Fruit fly (Drosophila melanogaster) whole organism, pupa: Measurements from ENCODE around the gene CG7294.

Experiments
- CG10348 ChIP-seq: fragments of 200-800 bp; sonication (Bioruptor generic); IDR thresholded peaks from 2 replicates; pipeline ENCODE4 v1.3.6; 2022; ENCODE audit warnings: missing biosample characterization, missing genetic modification characterization
- CG12605 ChIP-seq: fragments of 200-800 bp; sonication (Bioruptor generic); IDR thresholded peaks from 2 replicates; pipeline ENCODE4 v1.3.6; 2022; ENCODE audit warnings: missing biosample characterization, missing genetic modification characterization
- CG13204 ChIP-seq: fragments of 200-800 bp; sonication (Bioruptor generic); optimal IDR thresholded peaks from 2 replicates; lab custom pipeline; 2018; ENCODE audit warnings: missing biosample characterization, mild to moderate bottlenecking, missing genetic modification characterization, moderate library complexity
- CG14655 ChIP-seq: fragments of 200-800 bp; sonication (Bioruptor generic); optimal IDR thresholded peaks from 3 replicates; lab custom pipeline; 2017; ENCODE audit warnings: mild to moderate bottlenecking, missing biosample characterization, missing genetic modification reagents, missing genetic modification characterization
- CG15710 ChIP-seq: fragments of 200-800 bp; sonication (Bioruptor generic); optimal IDR thresholded peaks from 2 replicates; lab custom pipeline; 2018; ENCODE audit warnings: missing biosample characterization, mild to moderate bottlenecking, missing genetic modification characterization, moderate library complexity
- CG17806 ChIP-seq: fragments of 200-800 bp; sonication (Bioruptor generic); optimal IDR thresholded peaks from 2 replicates; lab custom pipeline; 2018; ENCODE audit warnings: missing biosample characterization, mild to moderate bottlenecking, missing genetic modification characterization, moderate library complexity
- CG32121 ChIP-seq: fragments of 200-800 bp; sonication (Bioruptor generic); IDR thresholded peaks from 2 replicates; pipeline ENCODE4 v1.3.6; 2022; ENCODE audit warnings: missing biosample characterization, missing genetic modification characterization
- CG34367 ChIP-seq: fragments of 200-800 bp; sonication (Bioruptor generic); optimal IDR thresholded peaks from 2 replicates; lab custom pipeline; 2018; ENCODE audit warnings: missing biosample characterization, mild to moderate bottlenecking, missing genetic modification characterization
- CG4496 ChIP-seq: fragments of 200-800 bp; sonication (Bioruptor generic); IDR thresholded peaks from 3 replicates; pipeline ENCODE4 v1.3.6; 2022; ENCODE audit warnings: missing biosample characterization, missing genetic modification characterization
- CG8159 ChIP-seq: fragments of 200-800 bp; sonication (Bioruptor generic); optimal IDR thresholded peaks from 3 replicates; lab custom pipeline; 2018; ENCODE audit warnings: missing biosample characterization, mild to moderate bottlenecking, missing genetic modification characterization, moderate library complexity
- CG8301 ChIP-seq: fragments of 200-800 bp; sonication (Bioruptor generic); optimal IDR thresholded peaks from 2 replicates; lab custom pipeline; 2018; ENCODE audit warnings: missing biosample characterization, mild to moderate bottlenecking, missing genetic modification characterization
- CG9948 ChIP-seq: fragments of 200-800 bp; sonication (Bioruptor generic); optimal IDR thresholded peaks from 2 replicates; lab custom pipeline; 2018; ENCODE audit warnings: missing biosample characterization, mild to moderate bottlenecking, missing genetic modification characterization, moderate library complexity
- D1 ChIP-seq: fragments of 200-800 bp; sonication (Bioruptor generic); optimal IDR thresholded peaks from 2 replicates; lab custom pipeline; 2018; ENCODE audit warnings: missing biosample characterization, mild to moderate bottlenecking, missing genetic modification characterization, moderate library complexity
- EcR ChIP-seq: fragments of 200-800 bp; sonication (Bioruptor generic); optimal IDR thresholded peaks from 3 replicates; lab custom pipeline; 2019; ENCODE audit warnings: missing biosample characterization, missing genetic modification characterization, mild to moderate bottlenecking, moderate library complexity, missing genetic modification reagents
- Ets98B ChIP-seq: fragments of 200-800 bp; sonication (Bioruptor generic); IDR thresholded peaks from 2 replicates; pipeline ENCODE4 v1.3.6; 2022; ENCODE audit warnings: missing biosample characterization, missing genetic modification characterization
- Pif1A ChIP-seq: fragments of 200-800 bp; sonication (Bioruptor generic); optimal IDR thresholded peaks from 3 replicates; lab custom pipeline; 2016; ENCODE audit warnings: missing biosample characterization, missing genetic modification characterization
- Pif1B ChIP-seq: fragments of 200-800 bp; sonication (Bioruptor generic); optimal IDR thresholded peaks from 3 replicates; lab custom pipeline; 2016; ENCODE audit warnings: missing biosample characterization, missing genetic modification characterization
- Snoo ChIP-seq: fragments of 200-800 bp; sonication (Bioruptor generic); optimal IDR thresholded peaks from 3 replicates; lab custom pipeline; 2017; ENCODE audit warnings: missing biosample characterization, mild to moderate bottlenecking, missing genetic modification characterization, inconsistent platforms
- fd96Ca ChIP-seq: fragments of 200-800 bp; sonication (Bioruptor generic); IDR thresholded peaks from 3 replicates; pipeline ENCODE4 v1.3.6; 2022; ENCODE audit warnings: missing biosample characterization, missing genetic modification characterization
- gl ChIP-seq: fragments of 200-800 bp; sonication (Bioruptor generic); optimal IDR thresholded peaks from 2 replicates; lab custom pipeline; 2018; ENCODE audit warnings: missing biosample characterization, mild to moderate bottlenecking, missing genetic modification characterization
- rn ChIP-seq: fragments of 200-800 bp; sonication (Bioruptor generic); IDR thresholded peaks from 2 replicates; pipeline ENCODE4 v1.3.6; 2022; ENCODE audit warnings: missing biosample characterization, missing genetic modification characterization

The CG7294 gene

dm6 chr2L:10677715-10678088 lies 11.4 kb downstream of the CG7294 start:
- TF ChIP-seq CG14655 (GFP tag; lab: Kevin White, UChicago) (no peak), EcR (GFP tag; lab: Kevin White, UChicago) (no peak), D1 (tag; lab: Kevin White, UChicago) (no peak), CG17806 (no peak), CG4496 (GFP tag; lab: Robert Waterston, UW) (no peak), Pif1A (GFP tag; lab: Kevin White, UChicago) (no peak), Ets98B (GFP tag; lab: Robert Waterston, UW) (no peak), CG13204 (no peak)

dm6 chr2L:10676933-10677714 lies 11.9 kb downstream of the CG7294 start, which contains the start of gene CG17104:
Gene CG17104 (plus strand): TSS chr2L:10677198.
- TF ChIP-seq Ets98B (GFP tag; lab: Robert Waterston, UW), result peak; percentile 71
- TF ChIP-seq CG8301 (tag; lab: Kevin White, UChicago), result peak; percentile 74
- peak; percentile 63 for TF ChIP-seq Pif1A (GFP tag; lab: Kevin White, UChicago)
- TF ChIP-seq rn (GFP tag; lab: Robert Waterston, UW), result peak; percentile 42; the same call in 1 of the 2 replicates
- peak; percentile 67 for TF ChIP-seq CG17806
- TF ChIP-seq fd96Ca (GFP tag; lab: Robert Waterston, UW), result no peak
- peak; percentile 35 for TF ChIP-seq D1 (tag; lab: Kevin White, UChicago)
- no peak for TF ChIP-seq Snoo (tag; lab: Kevin White, UChicago)
- TF ChIP-seq CG14655 (GFP tag; lab: Kevin White, UChicago), result peak; percentile 70
- TF ChIP-seq CG4496 (GFP tag; lab: Robert Waterston, UW), result peak; percentile 78
- TF ChIP-seq CG8159 (tag; lab: Kevin White, UChicago), result peak; percentile 69
- TF ChIP-seq CG13204, result no peak
- no peak for TF ChIP-seq EcR (GFP tag; lab: Kevin White, UChicago)
- TF ChIP-seq gl (tag; lab: Kevin White, UChicago), result no peak
- TF ChIP-seq CG15710 (tag; lab: Kevin White, UChicago), result peak; percentile 69
- TF ChIP-seq CG10348 (GFP tag; lab: Robert Waterston, UW), result no peak
- TF ChIP-seq CG32121 (GFP tag; lab: Robert Waterston, UW), result peak; percentile 57; the same call in 1 of the 2 replicates
- TF ChIP-seq Pif1B (GFP tag; lab: Kevin White, UChicago), result peak; percentile 58
- peak; percentile 21; the same call in 1 of the 2 replicates for TF ChIP-seq CG12605 (GFP tag; lab: Robert Waterston, UW)
- TF ChIP-seq CG9948 (tag; lab: Kevin White, UChicago), result peak; percentile 53
- peak; percentile 35 for TF ChIP-seq CG34367

- peak; percentile 52; the same call in 2 of the 3 replicates for TF ChIP-seq CG4496 (GFP tag; lab: Robert Waterston, UW)
- no peak for TF ChIP-seq EcR (GFP tag; lab: Kevin White, UChicago)
- no peak for TF ChIP-seq Pif1B (GFP tag; lab: Kevin White, UChicago)
- no peak for TF ChIP-seq Pif1A (GFP tag; lab: Kevin White, UChicago)
- peak; percentile 42 for TF ChIP-seq CG14655 (GFP tag; lab: Kevin White, UChicago)
- peak; percentile 42 for TF ChIP-seq CG17806
- no peak for TF ChIP-seq gl (tag; lab: Kevin White, UChicago)
- TF ChIP-seq CG8159 (tag; lab: Kevin White, UChicago), result peak; percentile 69
- no peak for TF ChIP-seq CG34367
- TF ChIP-seq CG9948 (tag; lab: Kevin White, UChicago), result peak; percentile 33
- peak; percentile 24 for TF ChIP-seq CG15710 (tag; lab: Kevin White, UChicago)
- no peak for TF ChIP-seq CG13204
- TF ChIP-seq CG10348 (GFP tag; lab: Robert Waterston, UW), result no peak
- no peak for TF ChIP-seq Ets98B (GFP tag; lab: Robert Waterston, UW)
- no peak for TF ChIP-seq Snoo (tag; lab: Kevin White, UChicago)
- no peak for TF ChIP-seq CG32121 (GFP tag; lab: Robert Waterston, UW)
- TF ChIP-seq CG12605 (GFP tag; lab: Robert Waterston, UW), result no peak
- no peak for TF ChIP-seq fd96Ca (GFP tag; lab: Robert Waterston, UW)
- no peak for TF ChIP-seq D1 (tag; lab: Kevin White, UChicago)
- TF ChIP-seq CG8301 (tag; lab: Kevin White, UChicago), result peak; percentile 40
- no peak for TF ChIP-seq rn (GFP tag; lab: Robert Waterston, UW)
Observed at dm6 chr2L:10672989-10673388, 16.1 kb downstream of the CG7294 start.

dm6 chr2L:10671530-10671929 lies 17.5 kb downstream of the CG7294 start:
- TF ChIP-seq CG34367 (no peak), D1 (tag; lab: Kevin White, UChicago) (peak; percentile 49)

- peak; percentile 90 for TF ChIP-seq Ets98B (GFP tag; lab: Robert Waterston, UW)
- TF ChIP-seq CG4496 (GFP tag; lab: Robert Waterston, UW), result peak; percentile 86; the same call in 2 of the 3 replicates
- peak; percentile 64 for TF ChIP-seq rn (GFP tag; lab: Robert Waterston, UW)
- TF ChIP-seq CG32121 (GFP tag; lab: Robert Waterston, UW), result peak; percentile 86
- peak; percentile 80 for TF ChIP-seq Pif1A (GFP tag; lab: Kevin White, UChicago)
- peak; percentile 82; the same call in 2 of the 3 replicates for TF ChIP-seq fd96Ca (GFP tag; lab: Robert Waterston, UW)
- TF ChIP-seq CG8159 (tag; lab: Kevin White, UChicago), result peak; percentile 69
- no peak for TF ChIP-seq D1 (tag; lab: Kevin White, UChicago)
- TF ChIP-seq CG17806, result peak; percentile 73
- TF ChIP-seq CG10348 (GFP tag; lab: Robert Waterston, UW), result no peak
- no peak for TF ChIP-seq EcR (GFP tag; lab: Kevin White, UChicago)
- peak; percentile 25 for TF ChIP-seq gl (tag; lab: Kevin White, UChicago)
- no peak for TF ChIP-seq CG13204
- TF ChIP-seq Pif1B (GFP tag; lab: Kevin White, UChicago), result peak; percentile 75
- peak; percentile 68 for TF ChIP-seq CG9948 (tag; lab: Kevin White, UChicago)
- TF ChIP-seq CG15710 (tag; lab: Kevin White, UChicago), result peak; percentile 68
- TF ChIP-seq Snoo (tag; lab: Kevin White, UChicago), result peak; percentile 37
- TF ChIP-seq CG12605 (GFP tag; lab: Robert Waterston, UW), result peak; percentile 82
- peak; percentile 62 for TF ChIP-seq CG34367
- TF ChIP-seq CG14655 (GFP tag; lab: Kevin White, UChicago), result peak; percentile 75
- TF ChIP-seq CG8301 (tag; lab: Kevin White, UChicago), result peak; percentile 75
Observed at dm6 chr2L:10665603-10666002, 23.5 kb downstream of the CG7294 start.
